Worm (Caenorhabditis elegans) whole organism, midembryonic: ENCODE measurements around the gene Y41D4B.15.
"Not testable (repeated sequence)": the region's sequence is repeated elsewhere in the genome, so short reads cannot be mapped to it uniquely, and the experiment has no call there.

Source experiments
- T22C8.4 ChIP-seq: fragments of 200-800 bp; sonication (Bioruptor generic); IDR thresholded peaks from 2 replicates; pipeline ENCODE4 v1.3.6; 2022; ENCODE audit warnings: missing genetic modification characterization, missing compliant biosample characterization
- cog-1 ChIP-seq: sonication (generic microtip); optimal IDR thresholded peaks from 2 replicates; lab custom pipeline; 2016; ENCODE audit warnings: missing genetic modification characterization, missing compliant biosample characterization
- flt-1 ChIP-seq: fragments of 200-800 bp; sonication (Bioruptor generic); IDR thresholded peaks from 2 replicates; pipeline ENCODE4 v1.3.6; 2022; ENCODE audit warnings: missing genetic modification characterization, missing compliant biosample characterization
- klf-2 ChIP-seq: fragments of 200-800 bp; sonication (Bioruptor generic); conservative IDR thresholded peaks from 2 replicates; pipeline ENCODE4 v1.3.6; 2022; ENCODE audit warnings: missing genetic modification reagents, missing genetic modification characterization, missing compliant biosample characterization
- med-1 ChIP-seq: sonication (generic microtip); optimal IDR thresholded peaks from 2 replicates; lab custom pipeline; 2017; ENCODE audit warnings: missing genetic modification characterization, mild to moderate bottlenecking, missing compliant biosample characterization, antibody characterized with exemption, missing genetic modification reagents; ENCODE audit not compliant: insufficient read depth
- ref-1 ChIP-seq: fragments of 200-800 bp; sonication (Bioruptor generic); conservative IDR thresholded peaks from 2 replicates; pipeline ENCODE4 v1.3.6; 2022; ENCODE audit warnings: missing genetic modification reagents, missing genetic modification characterization, missing compliant biosample characterization
- tab-1 ChIP-seq: fragments of 200-800 bp; sonication (Bioruptor generic); IDR thresholded peaks from 2 replicates; pipeline ENCODE4 v1.3.6; 2022; ENCODE audit warnings: missing genetic modification characterization, missing compliant biosample characterization
- ztf-23 ChIP-seq: fragments of 200-800 bp; sonication (Bioruptor generic); IDR thresholded peaks from 2 replicates; pipeline ENCODE4 v1.3.6; 2022; ENCODE audit warnings: missing genetic modification reagents, missing genetic modification characterization, missing compliant biosample characterization
- ztf-29 ChIP-seq: fragments of 200-800 bp; sonication (Bioruptor generic); IDR thresholded peaks from 2 replicates; pipeline ENCODE4 v1.3.6; 2022; ENCODE audit warnings: missing genetic modification reagents, missing genetic modification characterization, missing compliant biosample characterization

The Y41D4B.15 gene

DNA sequence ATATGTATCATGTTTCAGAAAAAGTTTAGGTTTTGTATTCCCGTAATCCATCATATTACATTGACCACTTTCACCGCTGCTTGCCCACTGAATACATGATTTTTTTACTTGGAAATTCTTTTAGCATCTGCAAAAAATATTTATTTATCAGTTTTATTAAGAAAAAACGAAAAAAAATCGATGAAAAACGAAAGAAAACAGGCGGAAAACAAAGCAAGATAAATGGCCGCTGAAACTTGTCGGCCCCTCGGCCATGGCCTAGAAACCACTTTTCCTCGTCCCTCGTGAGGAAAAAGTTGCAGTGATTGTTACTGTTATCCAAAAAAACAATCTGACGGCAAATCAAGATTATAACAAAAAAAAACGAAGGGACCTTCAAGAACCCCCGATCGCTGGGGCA lies 46.1 kb downstream of the Y41D4B.15 start, which contains the start of gene dsl-3:
Gene dsl-3, plus strand, starts transcription at position 301 of the 400 bp plus-strand sequence.
- not testable (repeated sequence) for TF ChIP-seq ref-1, ztf-29, flt-1 (GFP tag; lab: Robert Waterston, UW)

- TF ChIP-seq flt-1 (GFP tag; lab: Robert Waterston, UW) = no peak
- TF ChIP-seq ztf-23 (GFP tag; lab: Robert Waterston, UW) = no peak
- TF ChIP-seq T22C8.4 (GFP tag; lab: Robert Waterston, UW) = no peak
- no peak for TF ChIP-seq med-1 (GFP tag; lab: Kevin White, UChicago)
- no peak for TF ChIP-seq cog-1 (tag; lab: Kevin White, UChicago)
- no peak for TF ChIP-seq tab-1 (GFP tag; lab: Robert Waterston, UW)
- TF ChIP-seq ref-1 (GFP tag; lab: Robert Waterston, UW) = no peak
- no peak for TF ChIP-seq ztf-29 (GFP tag; lab: Robert Waterston, UW)
- no peak for TF ChIP-seq klf-2
Measured at ce11 chrIV:1613592-1613991, 49.7 kb downstream of the Y41D4B.15 start, which contains the start of gene nhr-122. TSS of gene nhr-122 (plus strand) at chrIV:1613892.
